Worm (Caenorhabditis elegans): ENCODE data around the gene ZK218.5.

ce11 chrV:17068839-17069238 lies 32.1 kb upstream of the ZK218.5 start, which contains the start of gene T05E12.8:
- TF ChIP-seq nhr-76 (tag; optimal IDR thresholded peaks at IDR 0.05) (no peak), lsy-2 (tag; optimal IDR thresholded peaks at IDR 0.05) (no peak), nhr-28 (tag; optimal IDR thresholded peaks at IDR 0.05) (no peak), sptf-1 (tag; optimal IDR thresholded peaks at IDR 0.05) (no peak), zip-8 (tag; optimal IDR thresholded peaks at IDR 0.05) (no peak), ces-1 (GFP tag; optimal IDR thresholded peaks at IDR 0.05) (no peak), elt-3 (tag; optimal IDR thresholded peaks at IDR 0.05) (no peak), flh-1 (GFP tag; optimal IDR thresholded peaks at IDR 0.05) (no peak), M03D4.4 (tag; optimal IDR thresholded peaks at IDR 0.05) (no peak), nhr-237 (tag; optimal IDR thresholded peaks at IDR 0.05) (no peak), elt-1 (tag; optimal IDR thresholded peaks at IDR 0.05; ENCODE audit: borderline replicate concordance, insufficient read depth) (no peak)
